Fruit fly (Drosophila melanogaster) Kc167 (cell line): ENCODE data around the gene LanB1.

Source experiments
- Myc ChIP-seq: fragments of >200 bp; optimal IDR thresholded peaks from 2 replicates; lab custom pipeline; 2017; ENCODE audit warnings: missing external identifiers
- Sin3A ChIP-seq: fragments of >200 bp; optimal IDR thresholded peaks from 2 replicates; lab custom pipeline; 2018; ENCODE audit warnings: missing external identifiers
- h ChIP-seq: fragments of >200 bp; optimal IDR thresholded peaks from 3 replicates; lab custom pipeline; 2018; ENCODE audit warnings: missing external identifiers
- insv ChIP-seq: fragments of >200 bp; optimal IDR thresholded peaks from 3 replicates; lab custom pipeline; 2018; ENCODE audit warnings: missing external identifiers
- psq ChIP-seq: fragments of >200 bp; optimal IDR thresholded peaks from 2 replicates; lab custom pipeline; 2017; ENCODE audit warnings: missing external identifiers
- ttk ChIP-seq: sonication (Bioruptor generic); optimal IDR thresholded peaks from 2 replicates; lab custom pipeline; 2017; ENCODE audit warnings: missing external identifiers

LanB1 gene

dm6 chr2L:7820851-7821250, 9.6 kb downstream of the LanB1 start, which contains the start of gene CG7115:
CG7115 (plus strand) TSS chr2L:7821151.
- TF ChIP-seq Myc (lab: Kevin White, UChicago): no peak
- TF ChIP-seq psq: no peak
- TF ChIP-seq insv: no peak
- no peak for TF ChIP-seq Sin3A (lab: Kevin White, UChicago)
- no peak for TF ChIP-seq h (lab: Kevin White, UChicago)
- no peak for TF ChIP-seq ttk (lab: Kevin White, UChicago)

- no peak for TF ChIP-seq h (lab: Kevin White, UChicago)
- no peak for TF ChIP-seq ttk (lab: Kevin White, UChicago)
- no peak for TF ChIP-seq Myc (lab: Kevin White, UChicago)
- no peak for TF ChIP-seq insv
- TF ChIP-seq Sin3A (lab: Kevin White, UChicago): no peak
- no peak for TF ChIP-seq psq
Observed at dm6 chr2L:7821279-7821848, 10.1 kb downstream of the LanB1 start.

- TF ChIP-seq insv (no peak), h (lab: Kevin White, UChicago) (no peak), psq (no peak), Sin3A (lab: Kevin White, UChicago) (no peak)
Observed at dm6 chr2L:7827045-7828004, 16.1 kb downstream of the LanB1 start, which contains the start of the genes Rack1 and mts. Rack1 (minus strand) TSS chr2L:7827315. mts (plus strand) TSS chr2L:7827650.

- TF ChIP-seq insv: no peak
- TF ChIP-seq Sin3A (lab: Kevin White, UChicago): no peak
- no peak for TF ChIP-seq Myc (lab: Kevin White, UChicago)
Observed at dm6 chr2L:7828231-7828630, 17.0 kb downstream of the LanB1 start.

dm6 chr2L:7828901-7829300, 17.7 kb downstream of the LanB1 start:
- TF ChIP-seq psq (no peak), Myc (lab: Kevin White, UChicago) (no peak), ttk (lab: Kevin White, UChicago) (no peak), Sin3A (lab: Kevin White, UChicago) (no peak), insv (no peak), h (lab: Kevin White, UChicago) (no peak)

dm6 chr2L:7833238-7833637, 22.0 kb downstream of the LanB1 start:
- no peak for TF ChIP-seq insv
- TF ChIP-seq Myc (lab: Kevin White, UChicago): no peak
- TF ChIP-seq ttk (lab: Kevin White, UChicago): no peak
- no peak for TF ChIP-seq h (lab: Kevin White, UChicago)
- TF ChIP-seq Sin3A (lab: Kevin White, UChicago): no peak
- no peak for TF ChIP-seq psq

- no peak for TF ChIP-seq Sin3A (lab: Kevin White, UChicago)
- TF ChIP-seq insv: no peak
- no peak for TF ChIP-seq Myc (lab: Kevin White, UChicago)
- TF ChIP-seq psq: no peak
Observed at dm6 chr2L:7833650-7834049, 22.4 kb downstream of the LanB1 start.

- TF ChIP-seq psq: no peak
- TF ChIP-seq h (lab: Kevin White, UChicago): no peak
- TF ChIP-seq Sin3A (lab: Kevin White, UChicago): no peak
- TF ChIP-seq insv: no peak
- no peak for TF ChIP-seq Myc (lab: Kevin White, UChicago)
- TF ChIP-seq ttk (lab: Kevin White, UChicago): no peak
Observed at dm6 chr2L:7838024-7838423, 26.8 kb downstream of the LanB1 start.

dm6 chr2L:7840152-7840551, 28.9 kb downstream of the LanB1 start, which contains the start of gene CG14537:
CG14537 (plus strand) TSS chr2L:7840452.
- TF ChIP-seq h (lab: Kevin White, UChicago) (no peak), psq (no peak), ttk (lab: Kevin White, UChicago) (no peak), insv (no peak)

- TF ChIP-seq psq (no peak), Myc (lab: Kevin White, UChicago) (no peak), h (lab: Kevin White, UChicago) (no peak), Sin3A (lab: Kevin White, UChicago) (no peak), insv (no peak), ttk (lab: Kevin White, UChicago) (no peak)
Observed at dm6 chr2L:7841244-7841643, 30.0 kb downstream of the LanB1 start.

dm6 chr2L:7849472-7849871, 38.2 kb downstream of the LanB1 start:
- no peak for TF ChIP-seq insv
- TF ChIP-seq Sin3A (lab: Kevin White, UChicago): no peak

dm6 chr2L:7850406-7850805, 39.2 kb downstream of the LanB1 start:
- TF ChIP-seq Sin3A (lab: Kevin White, UChicago): no peak
- no peak for TF ChIP-seq insv
- TF ChIP-seq h (lab: Kevin White, UChicago): no peak
- TF ChIP-seq Myc (lab: Kevin White, UChicago): no peak
- no peak for TF ChIP-seq ttk (lab: Kevin White, UChicago)
- no peak for TF ChIP-seq psq
